Worm (Caenorhabditis elegans) whole organism, L1 larva: ENCODE data around the gene rpl-22.

Experiments used
- C16A3.4 ChIP-seq: fragments of 150-350 bp; optimal IDR thresholded peaks from 2 replicates; lab custom pipeline; 2014; ENCODE audit warnings: missing biosample characterization, missing genetic modification characterization
- aha-1 ChIP-seq: fragments of 150-350 bp; optimal IDR thresholded peaks from 2 replicates; lab custom pipeline; 2014; ENCODE audit warnings: missing biosample characterization, missing genetic modification characterization
- alr-1 ChIP-seq: fragments of 200-800 bp; sonication (Bioruptor generic); optimal IDR thresholded peaks from 2 replicates; lab custom pipeline; 2018; ENCODE audit warnings: borderline replicate concordance, mild to moderate bottlenecking, missing genetic modification characterization, missing compliant biosample characterization
- blmp-1 ChIP-seq: fragments of 150-350 bp; optimal IDR thresholded peaks from 2 replicates; lab custom pipeline; 2014; ENCODE audit warnings: missing biosample characterization, missing genetic modification characterization
- ceh-63 ChIP-seq: fragments of 200-800 bp; sonication (Bioruptor generic); optimal IDR thresholded peaks from 2 replicates; lab custom pipeline; 2018; ENCODE audit warnings: mild to moderate bottlenecking, missing genetic modification characterization, missing compliant biosample characterization
- ceh-8 ChIP-seq: fragments of 200-800 bp; sonication (Bioruptor generic); optimal IDR thresholded peaks from 2 replicates; lab custom pipeline; 2018; ENCODE audit warnings: mild to moderate bottlenecking, missing genetic modification characterization, moderate library complexity, missing compliant biosample characterization
- ceh-90 ChIP-seq: sonication (generic microtip); optimal IDR thresholded peaks from 2 replicates; lab custom pipeline; 2016; ENCODE audit warnings: missing genetic modification characterization, missing compliant biosample characterization
- dsc-1 ChIP-seq: sonication (generic microtip); optimal IDR thresholded peaks from 2 replicates; lab custom pipeline; 2016; ENCODE audit warnings: mild to moderate bottlenecking, missing genetic modification characterization, missing compliant biosample characterization
- efl-1 ChIP-seq, 4 experiments: fragments of 150-350 bp; optimal IDR thresholded peaks in 3 of 4; peaks in 1 of 4; 1 replicate in 1 of 4; 2 replicates in 3 of 4; lab custom pipeline; 2014; ENCODE audit warnings: missing biosample characterization in 2 of 4, missing genetic modification characterization in 2 of 4, missing genetic modification reagents in 2 of 4
- egl-13 ChIP-seq: sonication (generic microtip); optimal IDR thresholded peaks from 2 replicates; lab custom pipeline; 2016; ENCODE audit warnings: missing genotype, missing genetic modification reagents, missing genetic modification characterization, missing compliant biosample characterization
- egl-27 ChIP-seq, 2 experiments: fragments of 150-350 bp in 1 of 2; sonication (generic microtip); optimal IDR thresholded peaks; 3 replicates each; lab custom pipeline; 2017 to 2018; ENCODE audit warnings: missing biosample characterization in 2 of 2, missing genetic modification characterization in 2 of 2, missing genetic modification reagents in 2 of 2
- elt-2 ChIP-seq: sonication (generic microtip); optimal IDR thresholded peaks from 2 replicates; lab custom pipeline; 2016; ENCODE audit warnings: missing genetic modification characterization, mild to moderate bottlenecking, inconsistent platforms, missing compliant biosample characterization, missing genetic modification reagents
- elt-3 ChIP-seq, 6 experiments: fragments of 150-350 bp in 1 of 6; sonication (generic microtip); optimal IDR thresholded peaks; 2 replicates each; lab custom pipeline; 2017 to 2018; ENCODE audit warnings: missing biosample characterization in 6 of 6, missing genetic modification characterization in 6 of 6, inconsistent platforms in 1 of 6
- ets-5 ChIP-seq: fragments of 200-800 bp; sonication (Bioruptor generic); IDR thresholded peaks from 2 replicates; pipeline ENCODE4 v1.3.6; 2022; ENCODE audit warnings: missing genetic modification characterization, missing compliant biosample characterization
- fkh-4 ChIP-seq: sonication (generic microtip); optimal IDR thresholded peaks from 2 replicates; lab custom pipeline; 2016; ENCODE audit warnings: missing compliant biosample characterization, missing genetic modification characterization, borderline replicate concordance
- fkh-8 ChIP-seq: sonication (generic microtip); optimal IDR thresholded peaks from 2 replicates; lab custom pipeline; 2016; ENCODE audit warnings: mild to moderate bottlenecking, missing genetic modification characterization, missing compliant biosample characterization
- grh-1 ChIP-seq: fragments of 200-800 bp; sonication (Bioruptor generic); IDR thresholded peaks from 2 replicates; pipeline ENCODE4 v1.3.6; 2022; ENCODE audit warnings: missing genetic modification reagents, missing genetic modification characterization, missing compliant biosample characterization
- hlh-17 ChIP-seq: fragments of 200-800 bp; sonication (Bioruptor generic); optimal IDR thresholded peaks from 2 replicates; lab custom pipeline; 2018; ENCODE audit warnings: missing genetic modification characterization, mild to moderate bottlenecking, missing compliant biosample characterization, moderate library complexity, borderline replicate concordance
- hpl-2 ChIP-seq: fragments of 150-350 bp; optimal IDR thresholded peaks from 2 replicates; lab custom pipeline; 2014; ENCODE audit warnings: missing biosample characterization, missing genetic modification reagents, missing genetic modification characterization
- lin-13 ChIP-seq: fragments of 150-350 bp; optimal IDR thresholded peaks from 2 replicates; lab custom pipeline; 2014; ENCODE audit warnings: missing biosample characterization, missing genetic modification reagents, missing genetic modification characterization
- lin-14 ChIP-seq: fragments of 200-800 bp; sonication (Bioruptor generic); optimal IDR thresholded peaks from 2 replicates; lab custom pipeline; 2018; ENCODE audit warnings: mild to moderate bottlenecking, missing genetic modification characterization, moderate library complexity, missing compliant biosample characterization
- nhr-12 ChIP-seq: sonication (generic microtip); optimal IDR thresholded peaks from 2 replicates; lab custom pipeline; 2017; ENCODE audit warnings: missing biosample characterization, missing genetic modification characterization
- nhr-47 ChIP-seq: sonication (generic microtip); optimal IDR thresholded peaks from 2 replicates; lab custom pipeline; 2016; ENCODE audit warnings: mild to moderate bottlenecking, missing genetic modification characterization, moderate library complexity, missing compliant biosample characterization
- nhr-76 ChIP-seq: sonication (generic microtip); optimal IDR thresholded peaks from 2 replicates; lab custom pipeline; 2017; ENCODE audit warnings: missing biosample characterization, missing genetic modification characterization
- nhr-84 ChIP-seq: sonication (generic microtip); optimal IDR thresholded peaks from 2 replicates; lab custom pipeline; 2017; ENCODE audit warnings: missing biosample characterization, missing genetic modification characterization
- pag-3 ChIP-seq: sonication (generic microtip); optimal IDR thresholded peaks from 2 replicates; lab custom pipeline; 2017; ENCODE audit warnings: missing genetic modification characterization, mild to moderate bottlenecking, missing compliant biosample characterization, antibody characterized with exemption, borderline replicate concordance; ENCODE audit not compliant: insufficient read depth
- skn-1 ChIP-seq: fragments of 150-350 bp; optimal IDR thresholded peaks from 2 replicates; lab custom pipeline; 2014; ENCODE audit warnings: missing biosample characterization, missing genetic modification characterization
- snpc-4 ChIP-seq: fragments of 150-350 bp; optimal IDR thresholded peaks from 2 replicates; lab custom pipeline; 2014; ENCODE audit warnings: missing biosample characterization, missing genetic modification characterization
- sptf-1 ChIP-seq: fragments of 150-350 bp; optimal IDR thresholded peaks from 2 replicates; lab custom pipeline; 2014; ENCODE audit warnings: missing biosample characterization, missing genetic modification characterization
- sup-37 ChIP-seq: fragments of 200-800 bp; sonication (Bioruptor generic); optimal IDR thresholded peaks from 2 replicates; lab custom pipeline; 2018; ENCODE audit warnings: mild to moderate bottlenecking, missing genetic modification characterization, missing compliant biosample characterization
- tbx-2 ChIP-seq: sonication (generic microtip); optimal IDR thresholded peaks from 2 replicates; lab custom pipeline; 2016; ENCODE audit warnings: missing genetic modification characterization, missing compliant biosample characterization
- tlp-1 ChIP-seq: fragments of 150-350 bp; optimal IDR thresholded peaks from 2 replicates; lab custom pipeline; 2014; ENCODE audit warnings: missing biosample characterization, missing genetic modification characterization
- unc-130 ChIP-seq: fragments of 150-350 bp; optimal IDR thresholded peaks from 2 replicates; lab custom pipeline; 2017; ENCODE audit warnings: missing biosample characterization, missing genetic modification characterization, inconsistent platforms
- unc-30 ChIP-seq: sonication (generic microtip); optimal IDR thresholded peaks from 2 replicates; lab custom pipeline; 2017; ENCODE audit warnings: missing biosample characterization, missing genetic modification characterization
- unc-98 ChIP-seq: fragments of 200-800 bp; sonication (Bioruptor generic); IDR thresholded peaks from 2 replicates; pipeline ENCODE4 v1.3.6; 2022; ENCODE audit warnings: missing genetic modification characterization, missing compliant biosample characterization
- zip-4 ChIP-seq: fragments of 200-800 bp; sonication (Bioruptor generic); optimal IDR thresholded peaks from 2 replicates; lab custom pipeline; 2018; ENCODE audit warnings: mild to moderate bottlenecking, missing genetic modification characterization, moderate library complexity, missing compliant biosample characterization
- ztf-11 ChIP-seq, 2 experiments: sonication (generic microtip); optimal IDR thresholded peaks; 2 replicates each; lab custom pipeline; 2016 to 2017; ENCODE audit warnings: missing genetic modification characterization in 2 of 2, missing biosample characterization in 1 of 2, missing compliant biosample characterization in 1 of 2

The rpl-22 gene

ce11 chrII:5011978-5012377, 43.4 kb upstream of the rpl-22 start, which contains the start of gene F59A6.12:
TSS of gene F59A6.12 (minus strand) at chrII:5012078.
- no peak for TF ChIP-seq ceh-8
- no peak for TF ChIP-seq ets-5 (GFP tag; lab: Robert Waterston, UW)
- no peak for TF ChIP-seq skn-1 (tag; lab: Kevin White, UChicago)
- TF ChIP-seq tlp-1 (tag; lab: Kevin White, UChicago), result no peak
- no peak for TF ChIP-seq pag-3 (tag; lab: Kevin White, UChicago)
- no peak for TF ChIP-seq unc-130
- no peak for TF ChIP-seq aha-1
- no peak for TF ChIP-seq nhr-76 (tag; lab: Kevin White, UChicago)
- TF ChIP-seq C16A3.4 (tag; lab: Kevin White, UChicago), result no peak
- no peak for TF ChIP-seq hlh-17 (GFP tag; lab: Kevin White, UChicago)
- TF ChIP-seq elt-3 (tag; optimal IDR thresholded peaks at IDR 0.05; lab: Kevin White, UChicago), result no peak
- TF ChIP-seq lin-14 (GFP tag; lab: Kevin White, UChicago), result no peak
- no peak for TF ChIP-seq sup-37 (GFP tag; lab: Kevin White, UChicago)
- TF ChIP-seq unc-98 (GFP tag; lab: Robert Waterston, UW), result no peak
- no peak for TF ChIP-seq ztf-11 (tag; optimal IDR thresholded peaks at IDR 0.05; lab: Kevin White, UChicago)
- no peak for TF ChIP-seq elt-2
- no peak for TF ChIP-seq lin-13 (GFP tag; lab: Kevin White, UChicago)
- no peak for TF ChIP-seq nhr-47 (tag; lab: Kevin White, UChicago)
- no peak for TF ChIP-seq ceh-90 (tag; lab: Kevin White, UChicago)
- no peak for TF ChIP-seq sptf-1

ce11 chrII:5014399-5014798, 41.0 kb upstream of the rpl-22 start, which contains the start of gene F59A6.2:
TSS of gene F59A6.2 (plus strand) at chrII:5014699.
- TF ChIP-seq tbx-2 (tag; lab: Kevin White, UChicago) (no peak), fkh-8 (tag; lab: Kevin White, UChicago) (no peak), fkh-4 (tag; lab: Kevin White, UChicago) (no peak), lin-14 (GFP tag; lab: Kevin White, UChicago) (no peak), zip-4 (GFP tag; lab: Kevin White, UChicago) (no peak)
- TF ChIP-seq, all 84 proteins: peak for 0

ce11 chrII:5016144-5016543, 39.3 kb upstream of the rpl-22 start:
- TF ChIP-seq egl-13 (no peak), snpc-4 (tag; lab: Kevin White, UChicago) (no peak), ets-5 (GFP tag; lab: Robert Waterston, UW) (no peak), grh-1 (GFP tag; lab: Robert Waterston, UW) (no peak), dsc-1 (tag; lab: Kevin White, UChicago) (no peak), nhr-12 (no peak), ztf-11 (tag; optimal IDR thresholded peaks at IDR 0.05; lab: Kevin White, UChicago) (no peak), hpl-2 (GFP tag; lab: Kevin White, UChicago) (no peak), efl-1 (optimal IDR thresholded peaks at IDR 0.05; lab: Kevin White, UChicago) (no peak), efl-1 (GFP tag; optimal IDR thresholded peaks at IDR 0.05 in 1 of 2; lab: Kevin White, UChicago) (no peak), egl-27 (tag; optimal IDR thresholded peaks at IDR 0.05; lab: Kevin White, UChicago) (no peak), ceh-63 (GFP tag; lab: Kevin White, UChicago) (no peak), zip-4 (GFP tag; lab: Kevin White, UChicago) (no peak), skn-1 (tag; lab: Kevin White, UChicago) (no peak), fkh-8 (tag; lab: Kevin White, UChicago) (no peak), alr-1 (tag; lab: Kevin White, UChicago) (no peak), unc-30 (no peak), blmp-1 (no peak), unc-130 (no peak), nhr-84 (tag; lab: Kevin White, UChicago) (no peak), tlp-1 (tag; lab: Kevin White, UChicago) (no peak)
